Worm (Caenorhabditis elegans): ENCODE measurements around the gene dpy-6.
A peak's percentile ranks its signal among the peaks of the same experiment; 100 is the strongest.

Gene dpy-6

ce11 chrX:8463085-8463645, 7.7 kb upstream of the dpy-6 start, which contains the start of gene F16F9.4:
F16F9.4 (minus strand) TSS chrX:8463360.
- TF ChIP-seq fkh-10 (GFP tag; optimal IDR thresholded peaks at IDR 0.05) (no peak), hlh-11 (tag; optimal IDR thresholded peaks at IDR 0.05) (peak; percentile 6), nhr-28 (tag; optimal IDR thresholded peaks at IDR 0.05) (peak; percentile 92), lir-3 (tag; optimal IDR thresholded peaks at IDR 0.05) (no peak), pqm-1 (tag; optimal IDR thresholded peaks at IDR 0.05) (peak; percentile 55), lin-38 (GFP tag; IDR thresholded peaks at IDR 0.05) (no peak), nhr-25 (tag; optimal IDR thresholded peaks at IDR 0.05; ENCODE audit: borderline replicate concordance, insufficient read depth) (no peak), cey-2 (tag; optimal IDR thresholded peaks at IDR 0.05; ENCODE audit: borderline replicate concordance, insufficient read depth) (no peak), egl-43 (GFP tag; IDR thresholded peaks at IDR 0.05) (no peak), ztf-11 (tag; optimal IDR thresholded peaks at IDR 0.05) (no peak), daf-8 (GFP tag; IDR thresholded peaks at IDR 0.05) (no peak), ZK546.5 (tag; optimal IDR thresholded peaks at IDR 0.05) (no peak), lim-7 (GFP tag; IDR thresholded peaks at IDR 0.05) (no peak), attf-4 (tag; optimal IDR thresholded peaks at IDR 0.05) (no peak), F49E8.2 (tag; optimal IDR thresholded peaks at IDR 0.05; ENCODE audit: borderline replicate concordance) (no peak), nhr-77 (tag; optimal IDR thresholded peaks at IDR 0.05) (peak; percentile 51), aha-1 (tag) (peak; percentile 94), D1046.2 (GFP tag; IDR thresholded peaks at IDR 0.05) (no peak), hmg-1.1 (GFP tag; IDR thresholded peaks at IDR 0.05) (no peak), dve-1 (tag; optimal IDR thresholded peaks at IDR 0.05; ENCODE audit: insufficient read depth) (peak; percentile 64), lin-29 (GFP tag; IDR thresholded peaks at IDR 0.05) (no peak), mxl-2 (GFP tag; conservative IDR thresholded peaks at IDR 0.05) (no peak), zip-11 (GFP tag; IDR thresholded peaks at IDR 0.05) (no peak), skn-1 (tag; optimal IDR thresholded peaks at IDR 0.05) (no peak), tra-1 (GFP tag; IDR thresholded peaks at IDR 0.05) (no peak), mdl-1 (tag; optimal IDR thresholded peaks at IDR 0.05) (no peak), nhr-10 (tag; optimal IDR thresholded peaks at IDR 0.05) (no peak), Y75B8A.6 (GFP tag; IDR thresholded peaks at IDR 0.05) (no peak), zfp-3 (GFP tag; conservative IDR thresholded peaks at IDR 0.05) (no peak), dmd-8 (GFP tag; IDR thresholded peaks at IDR 0.05) (no peak), set-16 (GFP tag; IDR thresholded peaks at IDR 0.05) (no peak), nhr-11 (tag; optimal IDR thresholded peaks at IDR 0.05) (no peak), R02D3.7 (tag; optimal IDR thresholded peaks at IDR 0.05) (no peak), jun-1 (tag; optimal IDR thresholded peaks at IDR 0.05) (no peak), nhr-102 (tag; optimal IDR thresholded peaks at IDR 0.05) (no peak), daf-19 (GFP tag; conservative IDR thresholded peaks at IDR 0.05) (no peak), php-3 (GFP tag; IDR thresholded peaks at IDR 0.05) (no peak), dmd-6 (GFP tag; IDR thresholded peaks at IDR 0.05) (peak; percentile 37), daf-16 (GFP tag; optimal IDR thresholded peaks at IDR 0.05) (no peak), daf-16 (tag; optimal IDR thresholded peaks at IDR 0.05) (peak; percentile 33), madf-9 (GFP tag; conservative IDR thresholded peaks at IDR 0.05) (no peak), ceh-20 (GFP tag; IDR thresholded peaks at IDR 0.05) (no peak), F10B5.3 (tag; optimal IDR thresholded peaks at IDR 0.05) (no peak)

DNA sequence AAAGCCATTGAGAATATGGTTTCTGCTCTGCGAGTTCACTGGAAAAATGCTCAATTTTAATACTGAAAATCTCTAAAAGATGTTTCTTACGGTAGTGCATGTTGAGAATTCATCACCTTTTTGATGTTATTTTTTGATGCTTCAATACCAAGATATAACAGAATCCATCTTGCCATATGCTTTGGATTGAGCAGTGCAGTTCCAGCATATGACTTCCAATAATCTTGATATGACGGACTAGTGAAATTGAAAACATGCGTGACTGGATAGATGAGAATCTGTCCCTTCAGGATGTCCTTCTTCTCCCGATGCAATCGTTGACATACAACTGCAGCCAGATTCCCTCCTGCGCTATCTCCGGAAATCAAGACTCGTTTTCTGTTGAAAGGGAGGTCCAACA, 5.5 kb upstream of the dpy-6 start:
- TF ChIP-seq unc-62 (GFP tag; optimal IDR thresholded peaks at IDR 0.05 in 1 of 2) (peak in 1 of 2 experiments; percentile 97), unc-62 (tag; optimal IDR thresholded peaks at IDR 0.05) (no peak), daf-8 (GFP tag; IDR thresholded peaks at IDR 0.05) (no peak), ztf-11 (tag; optimal IDR thresholded peaks at IDR 0.05) (no peak), ZK337.2 (GFP tag; IDR thresholded peaks at IDR 0.05) (no peak), nhr-77 (tag; optimal IDR thresholded peaks at IDR 0.05) (no peak)

Data from whole organism, L4 larva.